Worm (Caenorhabditis elegans) whole organism, early embryonic: ENCODE measurements around the gene tat-2.

Experiments used
- ama-1 ChIP-seq: fragments of 150-350 bp; optimal IDR thresholded peaks from 2 replicates; lab custom pipeline; 2014
- tbx-37 ChIP-seq: fragments of 200-800 bp; sonication (Bioruptor generic); conservative IDR thresholded peaks from 2 replicates; pipeline ENCODE4 v1.3.6; 2022; ENCODE audit warnings: missing genetic modification reagents, missing genetic modification characterization, missing compliant biosample characterization

ce11 chrIV:4821054-4821453 lies 25.6 kb downstream of the tat-2 start, which contains the start of gene H06H21.8:
- TF ChIP-seq ama-1 (no peak), tbx-37 (GFP tag; lab: Robert Waterston, UW) (no peak)
